Worm (Caenorhabditis elegans) whole organism, L4/young adult: ENCODE results near the gene F14H3.3.
"Not testable (repeated sequence)": the region's sequence is repeated elsewhere in the genome, so short reads cannot be mapped to it uniquely, and the experiment has no call there.

Source experiments
- W03F9.2 ChIP-seq: fragments of 150-350 bp; optimal IDR thresholded peaks from 2 replicates; lab custom pipeline; 2014; ENCODE audit warnings: missing biosample characterization, missing genetic modification characterization
- dao-5 ChIP-seq: sonication (generic microtip); optimal IDR thresholded peaks from 2 replicates; lab custom pipeline; 2016; ENCODE audit warnings: missing genotype, missing genetic modification characterization, moderate library complexity, missing compliant biosample characterization
- him-1 ChIP-seq: sonication (generic microtip); optimal IDR thresholded peaks from 2 replicates; lab custom pipeline; 2016; ENCODE audit warnings: missing genotype, missing genetic modification reagents, missing genetic modification characterization, missing compliant biosample characterization

Gene F14H3.3

DNA sequence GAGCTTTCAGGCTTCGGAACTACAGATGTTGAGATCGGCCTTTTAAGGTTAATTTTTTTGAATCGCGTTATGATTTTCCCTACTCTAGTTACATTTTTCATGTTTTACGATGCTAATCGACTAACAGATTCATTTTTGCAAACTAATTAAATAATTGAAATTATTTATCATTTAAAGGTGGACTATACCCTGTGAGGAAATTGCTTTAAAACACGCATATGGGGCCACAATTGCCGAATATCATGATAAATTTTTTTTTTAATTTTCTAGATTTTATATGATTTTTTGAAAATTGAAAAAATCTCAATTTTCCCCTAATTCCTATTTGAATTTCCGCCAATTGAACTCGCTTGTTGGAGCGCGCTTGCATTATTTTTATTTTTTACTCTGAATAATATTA is 8.7 kb upstream of the F14H3.3 start, which contains the start of gene fbxa-100:
fbxa-100 (minus strand) TSS at position 101 of the 400 bp plus-strand sequence.
- TF ChIP-seq W03F9.2 (tag; lab: Kevin White, UChicago) (no peak), dao-5 (tag; lab: Kevin White, UChicago) (no peak), him-1 (tag; lab: Kevin White, UChicago) (no peak)

DNA sequence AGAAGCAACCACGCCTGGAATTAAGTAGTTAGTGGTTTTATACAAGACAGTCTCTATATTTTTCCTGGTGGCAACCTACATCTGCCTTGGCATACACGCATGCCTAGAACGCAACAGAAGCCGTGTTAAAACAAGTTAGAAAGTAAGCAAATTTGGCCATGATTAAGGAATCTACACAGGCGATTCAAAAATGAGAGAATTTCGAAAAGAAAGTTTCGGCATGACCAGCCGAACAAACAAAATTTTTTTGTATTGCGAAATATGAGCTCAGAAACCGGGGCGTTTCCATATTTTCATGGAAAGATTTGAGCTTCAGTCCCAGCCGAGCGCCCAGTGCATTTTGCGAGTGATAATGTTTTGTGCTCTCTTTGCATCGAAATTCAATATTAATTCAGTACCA is 6.9 kb upstream of the F14H3.3 start, which contains the start of gene F14H3.15:
F14H3.15 (minus strand) TSS at position 101 of the 400 bp plus-strand sequence.
- TF ChIP-seq W03F9.2 (tag; lab: Kevin White, UChicago): no peak
- TF ChIP-seq dao-5 (tag; lab: Kevin White, UChicago): no peak
- no peak for TF ChIP-seq him-1 (tag; lab: Kevin White, UChicago)

DNA sequence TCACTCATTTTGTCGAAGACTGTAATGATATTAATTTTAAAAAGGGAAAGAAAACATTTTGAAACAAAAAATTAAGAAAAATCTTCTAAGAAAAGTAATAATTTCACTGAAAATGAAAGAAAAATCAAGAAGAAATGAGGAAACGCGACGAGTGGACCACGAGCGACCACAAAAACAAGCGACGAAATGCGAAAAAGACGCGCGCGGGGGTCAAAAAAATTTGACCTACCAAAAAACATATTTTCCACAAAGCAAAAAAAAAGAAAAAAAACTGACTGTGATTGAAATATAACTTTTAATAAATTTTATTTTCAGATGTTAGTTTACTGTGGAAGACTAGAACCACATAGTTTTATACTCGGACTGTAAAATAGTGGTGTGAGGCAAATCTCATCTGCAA is 5.6 kb upstream of the F14H3.3 start, which contains the start of gene F14H3.6:
F14H3.6 (minus strand) TSS at position 22 of the 400 bp plus-strand sequence.
- TF ChIP-seq W03F9.2 (tag; lab: Kevin White, UChicago) (no peak), him-1 (tag; lab: Kevin White, UChicago) (no peak), dao-5 (tag; lab: Kevin White, UChicago) (no peak)

DNA sequence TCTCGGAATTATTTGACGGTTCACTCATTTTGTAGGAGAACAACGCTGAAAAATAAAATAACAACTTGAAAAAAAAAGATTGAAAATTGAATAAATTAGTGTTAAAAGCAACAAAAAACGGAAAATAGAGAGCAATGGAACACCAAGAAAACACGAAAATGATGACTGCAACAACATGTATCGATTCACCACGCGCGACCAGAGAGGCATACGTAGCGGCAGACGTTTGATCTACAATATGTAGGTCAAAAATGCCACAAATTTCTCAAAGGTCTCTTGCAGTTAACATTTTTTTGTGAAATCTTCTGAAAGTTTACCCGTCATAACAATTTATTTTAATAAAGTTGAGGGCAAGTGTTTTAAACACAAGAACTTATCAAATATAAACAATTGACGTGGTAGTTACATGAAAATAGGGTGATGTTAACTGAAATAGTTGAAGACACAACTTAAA is 3.8 kb upstream of the F14H3.3 start, which contains the start of gene F14H3.5:
F14H3.5 (minus strand) TSS at position 51 of the 454 bp plus-strand sequence.
- TF ChIP-seq him-1 (tag; lab: Kevin White, UChicago) (no peak), dao-5 (tag; lab: Kevin White, UChicago) (no peak)

DNA sequence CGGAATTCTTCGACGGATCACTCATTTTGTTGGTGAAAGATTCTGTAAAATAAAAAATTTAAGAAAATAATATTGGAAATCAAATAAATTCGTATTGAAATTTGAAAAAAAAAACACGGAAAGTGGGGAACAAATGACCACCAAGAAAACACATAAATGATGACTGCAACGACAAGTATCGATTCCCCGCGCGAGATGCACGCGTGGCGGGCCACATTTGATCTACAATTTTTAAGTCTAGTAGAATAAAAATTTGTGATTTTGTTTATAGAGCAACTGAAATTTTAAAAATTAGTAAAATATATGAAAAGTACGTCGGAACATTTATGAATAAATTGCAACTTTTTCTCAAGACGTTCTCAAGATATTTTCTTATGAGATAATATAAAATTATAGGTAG is 1.8 kb upstream of the F14H3.3 start, which contains the start of gene F14H3.4:
F14H3.4 (minus strand) TSS at position 42 of the 400 bp plus-strand sequence.
- TF ChIP-seq dao-5 (tag; lab: Kevin White, UChicago): no peak
- no peak for TF ChIP-seq him-1 (tag; lab: Kevin White, UChicago)
- TF ChIP-seq W03F9.2 (tag; lab: Kevin White, UChicago): no peak

DNA sequence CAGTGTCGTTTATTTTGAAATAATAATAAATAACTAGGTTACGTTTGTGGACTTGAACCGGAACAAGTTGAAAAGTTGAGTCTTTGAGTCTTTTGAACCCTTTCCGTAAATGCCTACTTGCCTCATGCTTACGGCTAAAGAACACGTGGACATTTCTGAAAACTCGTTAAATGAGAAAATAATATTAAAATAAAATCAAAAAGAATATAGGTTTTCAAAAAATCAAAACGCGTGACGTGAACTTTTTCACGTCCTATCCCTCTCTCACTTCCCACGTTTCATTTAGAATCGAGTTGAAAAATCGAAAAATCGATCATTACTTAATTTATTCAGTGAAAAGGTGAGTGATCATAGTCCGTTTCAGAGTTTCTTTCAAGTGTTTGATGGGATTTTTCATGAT is 4.1 kb downstream of the F14H3.3 start, which contains the start of gene best-12:
best-12 (plus strand) TSS at position 301 of the 400 bp plus-strand sequence.
- no peak for TF ChIP-seq dao-5 (tag; lab: Kevin White, UChicago)
- no peak for TF ChIP-seq W03F9.2 (tag; lab: Kevin White, UChicago)
- TF ChIP-seq him-1 (tag; lab: Kevin White, UChicago): no peak

DNA sequence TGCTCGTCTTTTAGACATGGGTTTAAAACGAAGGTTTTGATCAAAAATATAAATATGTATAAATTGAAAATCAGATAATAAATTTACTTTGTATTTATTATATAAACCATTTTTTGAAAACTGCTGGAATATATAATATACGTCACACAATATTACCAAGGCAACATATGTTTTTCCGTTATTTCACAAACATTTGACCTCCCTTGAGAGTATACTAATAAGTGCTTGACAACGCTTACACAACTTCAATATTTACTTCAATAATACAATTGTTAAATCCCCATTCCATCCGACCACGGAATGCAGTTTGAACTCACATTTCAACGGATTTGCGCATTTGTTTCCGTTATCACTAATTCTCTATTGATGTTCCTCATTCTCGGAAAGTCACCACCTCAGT is 5.8 kb downstream of the F14H3.3 start, which contains the start of gene str-198:
str-198 (plus strand) TSS at position 301 of the 400 bp plus-strand sequence.
- TF ChIP-seq W03F9.2 (tag; lab: Kevin White, UChicago) (no peak), him-1 (tag; lab: Kevin White, UChicago) (no peak), dao-5 (tag; lab: Kevin White, UChicago) (no peak)

DNA sequence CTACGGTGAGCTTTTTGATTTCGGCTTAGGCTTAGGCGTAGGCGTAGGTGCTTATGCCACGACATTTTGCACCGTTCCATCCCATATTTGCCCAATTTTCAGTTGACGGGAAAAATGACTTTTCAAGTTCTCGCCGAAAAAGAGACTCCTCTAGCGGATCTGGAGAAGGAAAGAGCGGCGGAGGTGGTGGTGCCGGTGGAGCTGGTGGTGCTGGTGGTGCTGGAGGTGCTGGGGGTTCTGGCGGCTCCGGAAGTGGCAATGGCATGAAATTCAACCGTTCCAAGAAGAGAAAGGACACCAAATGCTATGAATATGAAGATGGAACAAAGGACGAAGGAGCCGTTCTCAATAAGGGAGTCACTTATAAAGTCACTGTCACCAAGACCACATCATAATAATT is 6.2 kb downstream of the F14H3.3 start:
- TF ChIP-seq dao-5 (tag; lab: Kevin White, UChicago): no peak
- no peak for TF ChIP-seq W03F9.2 (tag; lab: Kevin White, UChicago)
- TF ChIP-seq him-1 (tag; lab: Kevin White, UChicago): no peak

DNA sequence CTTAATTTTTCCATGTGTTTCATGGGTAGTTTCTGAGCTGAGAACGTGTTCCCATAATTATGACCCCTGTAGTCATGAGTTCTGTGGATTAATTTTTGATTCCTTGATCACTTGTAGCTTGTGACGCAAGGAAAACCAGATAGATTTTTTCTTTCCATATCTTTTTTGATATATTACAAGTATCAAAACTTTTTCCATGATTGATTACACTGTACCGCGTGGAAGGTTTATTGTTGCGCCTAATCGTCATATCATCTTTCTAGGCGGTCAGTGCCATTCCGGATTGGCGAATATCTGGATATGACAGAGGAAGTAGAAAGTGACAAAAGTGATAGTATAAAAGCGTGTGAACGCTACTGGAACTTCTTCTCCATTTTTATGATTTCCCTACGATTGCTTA is 6.7 kb downstream of the F14H3.3 start, which contains the start of gene ZK285.2:
ZK285.2 (plus strand) TSS at position 301 of the 400 bp plus-strand sequence.
- no peak for TF ChIP-seq dao-5 (tag; lab: Kevin White, UChicago)
- no peak for TF ChIP-seq W03F9.2 (tag; lab: Kevin White, UChicago)
- no peak for TF ChIP-seq him-1 (tag; lab: Kevin White, UChicago)

DNA sequence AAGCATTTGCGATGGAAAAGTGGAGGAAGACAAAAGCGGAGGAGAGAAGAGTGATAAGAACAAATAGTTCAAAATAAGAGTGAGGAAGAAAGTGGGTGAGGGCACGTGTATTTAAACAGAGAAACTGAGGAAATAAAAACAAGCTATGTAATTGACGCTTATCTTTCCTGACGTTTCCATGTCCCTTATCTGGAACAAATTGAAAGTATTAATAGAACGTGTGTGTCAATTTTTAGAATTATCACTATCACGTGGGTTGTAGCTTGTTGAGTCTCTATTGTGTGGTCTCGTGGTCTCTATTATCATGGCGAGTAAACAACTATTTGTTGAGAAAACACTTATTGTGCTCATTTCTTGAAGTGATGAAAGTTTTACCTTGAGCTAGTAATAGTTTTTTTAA is 7.4 kb downstream of the F14H3.3 start, which contains the start of gene T10C6.15:
T10C6.15 (minus strand) TSS at position 104 of the 400 bp plus-strand sequence.
- TF ChIP-seq W03F9.2 (tag; lab: Kevin White, UChicago) (no peak), him-1 (tag; lab: Kevin White, UChicago) (no peak), dao-5 (tag; lab: Kevin White, UChicago) (no peak)

DNA sequence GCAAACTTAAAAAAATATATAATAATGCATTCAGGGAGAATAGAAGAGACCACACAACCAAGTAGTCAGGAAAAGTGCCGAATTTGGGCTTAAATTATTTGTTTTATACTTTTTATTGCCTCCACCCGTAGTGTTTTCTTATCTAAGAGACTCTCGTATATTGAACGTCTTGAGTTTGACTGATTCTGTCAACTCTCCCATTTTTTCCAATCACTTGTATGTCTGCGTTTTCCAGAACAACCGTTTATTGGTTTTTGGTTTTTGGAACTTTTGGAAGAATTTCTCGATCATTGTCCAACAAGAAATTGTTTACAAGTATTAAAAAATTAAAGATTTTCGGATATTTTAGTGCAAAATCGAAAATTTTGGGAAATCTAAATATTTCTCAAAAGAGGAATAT is 9.6 kb downstream of the F14H3.3 start:
- TF ChIP-seq dao-5 (tag; lab: Kevin White, UChicago) (no peak), him-1 (tag; lab: Kevin White, UChicago) (no peak), W03F9.2 (tag; lab: Kevin White, UChicago) (no peak)

DNA sequence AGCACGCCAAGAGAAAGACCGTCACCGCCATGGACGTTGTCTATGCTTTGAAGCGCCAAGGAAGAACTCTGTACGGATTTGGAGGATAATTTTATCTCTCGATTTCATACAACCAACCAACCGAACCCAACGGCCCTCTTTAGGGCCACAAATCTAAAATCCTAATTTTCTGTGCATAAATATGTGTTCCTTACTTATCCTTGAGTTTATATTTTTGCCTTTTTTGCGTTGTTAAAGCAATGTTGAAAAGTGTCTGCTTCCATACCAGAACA is 10.6 kb downstream of the F14H3.3 start:
- TF ChIP-seq dao-5 (tag; lab: Kevin White, UChicago): no peak
- no peak for TF ChIP-seq him-1 (tag; lab: Kevin White, UChicago)
- no peak for TF ChIP-seq W03F9.2 (tag; lab: Kevin White, UChicago)

DNA sequence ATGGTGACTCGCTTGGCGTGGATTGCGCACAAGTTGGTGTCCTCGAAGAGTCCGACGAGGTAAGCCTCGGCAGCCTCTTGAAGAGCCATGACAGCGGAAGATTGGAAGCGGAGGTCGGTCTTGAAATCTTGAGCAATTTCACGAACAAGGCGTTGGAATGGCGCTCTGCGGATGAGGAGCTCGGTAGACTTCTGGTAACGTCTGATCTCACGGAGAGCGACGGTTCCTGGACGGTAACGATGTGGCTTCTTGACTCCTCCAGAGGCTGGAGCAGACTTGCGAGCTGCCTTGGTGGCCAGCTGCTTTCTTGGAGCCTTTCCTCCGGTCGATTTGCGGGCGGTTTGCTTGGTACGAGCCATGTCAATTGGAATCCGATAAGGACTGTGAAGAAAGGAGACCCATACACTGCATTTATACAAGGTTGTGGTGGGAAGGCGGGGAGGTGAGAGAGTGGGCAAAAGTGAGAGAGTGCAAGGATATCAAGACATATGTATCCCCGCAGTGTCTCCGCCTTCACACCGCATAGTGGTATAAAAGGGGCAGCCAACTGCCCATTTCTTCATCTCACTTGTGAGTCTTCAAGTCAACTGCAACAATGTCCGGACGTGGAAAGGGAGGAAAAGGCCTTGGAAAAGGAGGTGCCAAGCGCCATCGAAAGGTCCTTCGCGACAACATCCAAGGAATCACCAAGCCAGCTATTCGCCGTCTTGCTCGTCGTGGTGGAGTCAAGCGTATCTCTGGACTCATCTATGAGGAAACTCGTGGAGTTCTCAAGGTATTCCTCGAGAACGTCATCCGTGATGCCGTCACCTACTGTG is 11.1 kb downstream of the F14H3.3 start, which contains the start of the genes his-2 and his-1:
his-2 (minus strand) TSS at position 359 of the 818 bp plus-strand sequence.
his-1 (plus strand) TSS at position 596 of the 818 bp plus-strand sequence.
- not testable (repeated sequence) for TF ChIP-seq him-1, W03F9.2, dao-5 (tag; lab: Kevin White, UChicago)
